Worm (Caenorhabditis elegans): ENCODE data around the gene F56D6.18.

ce11 chrIV:3937097-3937496 is 25.3 kb upstream of the F56D6.18 start, which contains the start of gene clec-71:
- no peak for TF ChIP-seq T22C8.4 (GFP tag; IDR thresholded peaks at IDR 0.05)
- TF ChIP-seq flt-1 (GFP tag; IDR thresholded peaks at IDR 0.05): no peak
- no peak for TF ChIP-seq tab-1 (GFP tag; IDR thresholded peaks at IDR 0.05)
- no peak for TF ChIP-seq klf-2 (GFP tag; conservative IDR thresholded peaks at IDR 0.05)
- TF ChIP-seq ztf-29 (GFP tag; IDR thresholded peaks at IDR 0.05): no peak
- no peak for TF ChIP-seq med-1 (GFP tag; optimal IDR thresholded peaks at IDR 0.05; ENCODE audit: insufficient read depth)
- TF ChIP-seq ztf-23 (GFP tag; IDR thresholded peaks at IDR 0.05): no peak
- TF ChIP-seq cog-1 (tag; optimal IDR thresholded peaks at IDR 0.05): no peak
